Worm (Caenorhabditis elegans): Measurements from ENCODE around the gene B0432.7.

ce11 chrII:282483-282882 lies 8.7 kb upstream of the B0432.7 start, which contains the start of gene trul-1:
- TF ChIP-seq nhr-237 (tag; optimal IDR thresholded peaks at IDR 0.05): no peak
- no peak for TF ChIP-seq nhr-10 (tag; optimal IDR thresholded peaks at IDR 0.05)
